Worm (Caenorhabditis elegans) whole organism, early embryonic: ENCODE results near the gene F48F7.3.
"Not testable (repeated sequence)": the region's sequence is repeated elsewhere in the genome, so short reads cannot be mapped to it uniquely, and the experiment has no call there.

ENCODE experiments used
- B0310.2 ChIP-seq: sonication (generic microtip); optimal IDR thresholded peaks from 2 replicates; lab custom pipeline; 2016; ENCODE audit warnings: mild to moderate bottlenecking, missing genetic modification characterization, missing compliant biosample characterization
- F13C5.2 ChIP-seq: sonication (generic microtip); optimal IDR thresholded peaks from 2 replicates; lab custom pipeline; 2017; ENCODE audit warnings: mild to moderate bottlenecking, missing genetic modification characterization, inconsistent platforms, missing compliant biosample characterization
- aly-1 ChIP-seq: sonication (generic microtip); optimal IDR thresholded peaks from 2 replicates; lab custom pipeline; 2016; ENCODE audit warnings: missing genetic modification characterization, missing compliant biosample characterization
- ama-1 ChIP-seq: fragments of 150-350 bp; optimal IDR thresholded peaks from 2 replicates; lab custom pipeline; 2014
- ceh-13 ChIP-seq: fragments of 200-800 bp; sonication (Bioruptor generic); optimal IDR thresholded peaks from 2 replicates; lab custom pipeline; 2018; ENCODE audit warnings: mild to moderate bottlenecking, missing genetic modification characterization, missing compliant biosample characterization
- ceh-36 ChIP-seq: sonication (generic microtip); optimal IDR thresholded peaks from 2 replicates; lab custom pipeline; 2016; ENCODE audit warnings: missing genetic modification characterization, inconsistent platforms, missing compliant biosample characterization
- ets-7 ChIP-seq: sonication (generic microtip); optimal IDR thresholded peaks from 2 replicates; lab custom pipeline; 2016; ENCODE audit warnings: missing genotype, missing genetic modification characterization, missing compliant biosample characterization
- flt-1 ChIP-seq: fragments of 200-800 bp; sonication (Bioruptor generic); IDR thresholded peaks from 2 replicates; pipeline ENCODE4 v1.3.6; 2022; ENCODE audit warnings: missing genetic modification characterization, missing compliant biosample characterization
- hmbx-1 ChIP-seq: sonication (generic microtip); optimal IDR thresholded peaks from 2 replicates; lab custom pipeline; 2016; ENCODE audit warnings: mild to moderate bottlenecking, missing genetic modification characterization, missing compliant biosample characterization
- hmg-4 ChIP-seq: fragments of 200-800 bp; sonication (Bioruptor generic); optimal IDR thresholded peaks from 2 replicates; lab custom pipeline; 2018; ENCODE audit warnings: mild to moderate bottlenecking, missing genetic modification characterization, missing compliant biosample characterization
- hnd-1 ChIP-seq: sonication (generic microtip); optimal IDR thresholded peaks from 2 replicates; lab custom pipeline; 2016; ENCODE audit warnings: missing genetic modification characterization, missing compliant biosample characterization
- pes-1 ChIP-seq: fragments of 200-800 bp; sonication (Bioruptor generic); IDR thresholded peaks from 2 replicates; pipeline ENCODE4 v1.3.6; 2022; ENCODE audit warnings: missing genetic modification reagents, missing genetic modification characterization, missing compliant biosample characterization
- scrt-1 ChIP-seq: fragments of 200-800 bp; sonication (Bioruptor generic); IDR thresholded peaks from 2 replicates; pipeline ENCODE4 v1.3.6; 2022; ENCODE audit warnings: missing genetic modification characterization, missing compliant biosample characterization
- sea-1 ChIP-seq: fragments of 200-800 bp; sonication (Bioruptor generic); conservative IDR thresholded peaks from 2 replicates; pipeline ENCODE4 v1.3.6; 2022; ENCODE audit warnings: missing genetic modification characterization, missing compliant biosample characterization
- tbx-11 ChIP-seq: fragments of 200-800 bp; sonication (Bioruptor generic); IDR thresholded peaks from 2 replicates; pipeline ENCODE4 v1.3.6; 2022; ENCODE audit warnings: missing genetic modification characterization, missing compliant biosample characterization
- tbx-37 ChIP-seq: fragments of 200-800 bp; sonication (Bioruptor generic); conservative IDR thresholded peaks from 2 replicates; pipeline ENCODE4 v1.3.6; 2022; ENCODE audit warnings: missing genetic modification reagents, missing genetic modification characterization, missing compliant biosample characterization
- tra-4 ChIP-seq: sonication (generic microtip); optimal IDR thresholded peaks from 2 replicates; lab custom pipeline; 2017; ENCODE audit warnings: missing genetic modification characterization, missing compliant biosample characterization

The F48F7.3 gene

ce11 chrX:13975314-13975713 lies 12.0 kb downstream of the F48F7.3 start, which contains the start of gene F48F7.5:
TSS of gene F48F7.5 (plus strand) at chrX:13975653.
- TF ChIP-seq flt-1 (GFP tag; lab: Robert Waterston, UW) (no peak), ets-7 (tag; lab: Kevin White, UChicago) (no peak), sea-1 (GFP tag; lab: Robert Waterston, UW) (no peak), pes-1 (no peak), tbx-11 (GFP tag; lab: Robert Waterston, UW) (no peak), scrt-1 (GFP tag; lab: Robert Waterston, UW) (no peak), aly-1 (tag; lab: Kevin White, UChicago) (no peak), ceh-13 (GFP tag; lab: Kevin White, UChicago) (no peak), F13C5.2 (tag; lab: Kevin White, UChicago) (no peak), ama-1 (lab: Kevin White, UChicago) (no peak)

- TF ChIP-seq pes-1, result no peak
- TF ChIP-seq hnd-1 (tag; lab: Kevin White, UChicago), result no peak
- TF ChIP-seq F13C5.2 (tag; lab: Kevin White, UChicago), result peak; percentile 50
- TF ChIP-seq B0310.2 (tag; lab: Kevin White, UChicago), result no peak
- no peak for TF ChIP-seq ets-7 (tag; lab: Kevin White, UChicago)
- no peak for TF ChIP-seq ceh-13 (GFP tag; lab: Kevin White, UChicago)
- TF ChIP-seq flt-1 (GFP tag; lab: Robert Waterston, UW), result peak; percentile 40; the same call in 1 of the 2 replicates
- TF ChIP-seq ama-1 (lab: Kevin White, UChicago), result no peak
- peak; percentile 72 for TF ChIP-seq hmg-4 (GFP tag; lab: Kevin White, UChicago)
- TF ChIP-seq aly-1 (tag; lab: Kevin White, UChicago), result peak; percentile 60
- no peak for TF ChIP-seq tbx-11 (GFP tag; lab: Robert Waterston, UW)
These were observed 14.3 kb downstream of the F48F7.3 start, which contains the start of gene F48F7.6 for ce11 chrX:13977439-13978118. TSS of gene F48F7.6 (plus strand) at chrX:13977829.

ce11 chrX:13980417-13980816 lies 17.1 kb downstream of the F48F7.3 start, which contains the start of gene arrd-24:
TSS of gene arrd-24 (minus strand) at chrX:13980517.
- TF ChIP-seq ets-7 (tag; lab: Kevin White, UChicago); B0310.2 (tag; lab: Kevin White, UChicago); hmg-4 (GFP tag; lab: Kevin White, UChicago): not testable (repeated sequence)

- no peak for TF ChIP-seq ceh-13 (GFP tag; lab: Kevin White, UChicago)
- TF ChIP-seq ceh-36 (tag; lab: Kevin White, UChicago), result no peak
- no peak for TF ChIP-seq ets-7 (tag; lab: Kevin White, UChicago)
- no peak for TF ChIP-seq tra-4 (tag; lab: Kevin White, UChicago)
- no peak for TF ChIP-seq sea-1 (GFP tag; lab: Robert Waterston, UW)
- no peak for TF ChIP-seq F13C5.2 (tag; lab: Kevin White, UChicago)
- TF ChIP-seq tbx-11 (GFP tag; lab: Robert Waterston, UW), result no peak
- TF ChIP-seq ama-1 (lab: Kevin White, UChicago), result no peak
- no peak for TF ChIP-seq B0310.2 (tag; lab: Kevin White, UChicago)
- no peak for TF ChIP-seq hmg-4 (GFP tag; lab: Kevin White, UChicago)
- no peak for TF ChIP-seq hmbx-1 (tag; lab: Kevin White, UChicago)
- TF ChIP-seq tbx-37 (GFP tag; lab: Robert Waterston, UW), result no peak
- no peak for TF ChIP-seq flt-1 (GFP tag; lab: Robert Waterston, UW)
- TF ChIP-seq aly-1 (tag; lab: Kevin White, UChicago), result no peak
- TF ChIP-seq scrt-1 (GFP tag; lab: Robert Waterston, UW), result no peak
- TF ChIP-seq pes-1, result no peak
- TF ChIP-seq hnd-1 (tag; lab: Kevin White, UChicago), result no peak
These were observed 23.0 kb downstream of the F48F7.3 start, which contains the start of gene irld-24 for ce11 chrX:13986307-13986706. TSS of gene irld-24 (plus strand) at chrX:13986607.

- TF ChIP-seq pes-1 (no peak), F13C5.2 (tag; lab: Kevin White, UChicago) (no peak), sea-1 (GFP tag; lab: Robert Waterston, UW) (no peak), ceh-13 (GFP tag; lab: Kevin White, UChicago) (no peak), B0310.2 (tag; lab: Kevin White, UChicago) (no peak), hmbx-1 (tag; lab: Kevin White, UChicago) (no peak), tbx-11 (GFP tag; lab: Robert Waterston, UW) (no peak), hmg-4 (GFP tag; lab: Kevin White, UChicago) (no peak), hnd-1 (tag; lab: Kevin White, UChicago) (no peak), tbx-37 (GFP tag; lab: Robert Waterston, UW) (no peak), scrt-1 (GFP tag; lab: Robert Waterston, UW) (no peak), flt-1 (GFP tag; lab: Robert Waterston, UW) (no peak), ets-7 (tag; lab: Kevin White, UChicago) (no peak), tra-4 (tag; lab: Kevin White, UChicago) (no peak)
These were observed 27.4 kb downstream of the F48F7.3 start, which contains the start of gene C31E10.11 for ce11 chrX:13990680-13991079. TSS of gene C31E10.11 (minus strand) at chrX:13990780.

DNA sequence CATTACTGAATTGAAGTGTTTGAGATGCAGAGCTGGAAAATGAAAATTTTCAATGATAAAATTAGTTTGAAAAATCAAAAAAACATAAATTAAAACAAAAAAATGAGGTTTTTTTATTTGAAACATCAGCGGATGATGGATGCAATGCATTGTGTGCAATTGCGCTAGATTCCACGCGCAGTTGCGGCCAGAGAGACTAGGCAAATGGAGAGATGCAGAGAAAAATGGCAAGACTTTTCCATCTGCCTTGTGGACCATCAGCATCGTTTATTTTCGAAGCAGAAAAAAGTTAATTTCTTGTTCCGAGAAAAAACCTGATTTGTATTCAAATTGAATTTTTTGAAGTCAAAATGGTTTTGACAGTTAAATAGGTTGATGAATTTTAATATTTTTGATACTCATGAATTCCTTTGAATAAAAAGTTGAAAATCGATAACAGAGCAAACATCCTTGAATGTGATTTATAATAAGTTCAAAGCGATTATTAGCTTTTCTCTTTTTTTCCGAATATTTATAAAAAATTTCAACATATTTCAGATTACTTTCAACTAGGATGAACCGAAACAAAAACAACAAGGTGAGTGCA lies 32.6 kb downstream of the F48F7.3 start, which contains the start of the genes C31E10.5 and C31E10.6:
Gene C31E10.5 (minus strand): TSS at position 32 of the 586 bp plus-strand sequence.
Gene C31E10.6 (plus strand): TSS at position 536 of the 586 bp plus-strand sequence.
- TF ChIP-seq tra-4 (tag; lab: Kevin White, UChicago) (no peak), scrt-1 (GFP tag; lab: Robert Waterston, UW) (0 out of 2 replicates have a peak, but pooled peaks have one; percentile 34), F13C5.2 (tag; lab: Kevin White, UChicago) (peak; percentile 66), hmbx-1 (tag; lab: Kevin White, UChicago) (no peak), ceh-13 (GFP tag; lab: Kevin White, UChicago) (no peak), tbx-37 (GFP tag; lab: Robert Waterston, UW) (0 out of 2 replicates have a peak, but pooled peaks have one; percentile 9)
